Worm (Caenorhabditis elegans) whole organism, L4 larva: ENCODE data around the gene irld-62.

ENCODE experiments used
- D1046.2 ChIP-seq: fragments of 200-800 bp; sonication (Bioruptor generic); IDR thresholded peaks from 2 replicates; pipeline ENCODE4 v1.3.6; 2022; ENCODE audit warnings: missing genetic modification characterization, missing compliant biosample characterization
- ama-1 ChIP-seq: fragments of 150-350 bp; optimal IDR thresholded peaks from 2 replicates; lab custom pipeline; 2014; ENCODE audit warnings: inconsistent platforms, mixed read lengths
- ceh-62 ChIP-seq: sonication (generic microtip); optimal IDR thresholded peaks from 2 replicates; lab custom pipeline; 2017; ENCODE audit warnings: missing biosample characterization, missing genetic modification characterization
- dpl-1 ChIP-seq: fragments of 150-350 bp; optimal IDR thresholded peaks from 2 replicates; lab custom pipeline; 2014; ENCODE audit warnings: missing biosample characterization, missing genetic modification reagents, missing genetic modification characterization
- fos-1 ChIP-seq: fragments of 150-350 bp; optimal IDR thresholded peaks from 2 replicates; lab custom pipeline; 2014; ENCODE audit warnings: missing biosample characterization, missing genetic modification characterization
- jun-1 ChIP-seq: fragments of 150-350 bp; optimal IDR thresholded peaks from 2 replicates; lab custom pipeline; 2014; ENCODE audit warnings: missing biosample characterization, missing genetic modification reagents, missing genetic modification characterization
- lsy-2 ChIP-seq, 2 experiments: fragments of 150-350 bp in 1 of 2; sonication (generic microtip) in 1 of 2; optimal IDR thresholded peaks; 2 replicates each; lab custom pipeline; 2014 to 2017; ENCODE audit warnings: missing biosample characterization in 2 of 2, missing genetic modification characterization in 2 of 2
- nhr-11 ChIP-seq: fragments of 150-350 bp; optimal IDR thresholded peaks from 2 replicates; lab custom pipeline; 2014; ENCODE audit warnings: missing biosample characterization, missing genetic modification characterization
- nhr-25 ChIP-seq: sonication (generic microtip); optimal IDR thresholded peaks from 2 replicates; lab custom pipeline; 2017; ENCODE audit warnings: missing genetic modification characterization, mild to moderate bottlenecking, missing compliant biosample characterization, antibody characterized with exemption, moderate library complexity, borderline replicate concordance; ENCODE audit not compliant: insufficient read depth
- nhr-42 ChIP-seq: fragments of 200-800 bp; sonication (Bioruptor generic); IDR thresholded peaks from 2 replicates; pipeline ENCODE4 v1.3.6; 2022; ENCODE audit warnings: missing genetic modification characterization, missing compliant biosample characterization
- nhr-77 ChIP-seq: fragments of 150-350 bp; optimal IDR thresholded peaks from 2 replicates; lab custom pipeline; 2014; ENCODE audit warnings: missing biosample characterization, missing genetic modification characterization
- php-3 ChIP-seq: fragments of 200-800 bp; sonication (Bioruptor generic); IDR thresholded peaks from 2 replicates; pipeline ENCODE4 v1.3.6; 2022; ENCODE audit warnings: missing genetic modification reagents, missing genetic modification characterization, missing compliant biosample characterization
- pqm-1 ChIP-seq: sonication (generic microtip); optimal IDR thresholded peaks from 2 replicates; lab custom pipeline; 2017; ENCODE audit warnings: missing biosample characterization, missing genetic modification characterization
- unc-62 ChIP-seq, 3 experiments: fragments of 150-350 bp in 1 of 3; sonication (generic microtip); optimal IDR thresholded peaks in 2 of 3; peaks in 1 of 3; 1 replicate in 1 of 3; 2 replicates in 2 of 3; lab custom pipeline; 2014 to 2017; ENCODE audit warnings: missing biosample characterization in 3 of 3, missing genetic modification characterization in 3 of 3, missing genetic modification reagents in 3 of 3, missing genotype in 1 of 3

ce11 chrV:15305502-15305901 lies 5.4 kb upstream of the irld-62 start, which contains the start of gene T26H8.5:
- no peak for TF ChIP-seq nhr-77
- TF ChIP-seq nhr-25: no peak
- TF ChIP-seq jun-1 (tag; lab: Kevin White, UChicago): no peak
- TF ChIP-seq nhr-42: no peak
- TF ChIP-seq lsy-2 (tag; optimal IDR thresholded peaks at IDR 0.05; lab: Kevin White, UChicago): no peak
- TF ChIP-seq nhr-11 (tag; lab: Kevin White, UChicago): no peak
- no peak for TF ChIP-seq pqm-1 (tag; lab: Kevin White, UChicago)
- no peak for TF ChIP-seq unc-62 (GFP tag; optimal IDR thresholded peaks at IDR 0.05 in 1 of 2; lab: Kevin White, UChicago)
- TF ChIP-seq unc-62 (tag; optimal IDR thresholded peaks at IDR 0.05; lab: Kevin White, UChicago): no peak
- TF ChIP-seq ama-1: no peak
- no peak for TF ChIP-seq dpl-1 (GFP tag; lab: Kevin White, UChicago)
- TF ChIP-seq fos-1 (tag; lab: Kevin White, UChicago): no peak
- TF ChIP-seq ceh-62 (tag; lab: Kevin White, UChicago): no peak
- TF ChIP-seq D1046.2 (GFP tag; lab: Robert Waterston, UW): no peak
- no peak for TF ChIP-seq php-3 (GFP tag; lab: Robert Waterston, UW)
